Fruit fly (Drosophila melanogaster) whole organism, adult: ENCODE results near the gene MTF-1.

Experiments
- CG11617 ChIP-seq: fragments of 200-800 bp; sonication (Bioruptor generic); optimal IDR thresholded peaks from 2 replicates; lab custom pipeline; 2017; ENCODE audit warnings: mild to moderate bottlenecking, missing biosample characterization, missing genetic modification reagents, missing genetic modification characterization
- CG12768 ChIP-seq: fragments of 200-800 bp; sonication (Bioruptor generic); optimal IDR thresholded peaks from 2 replicates; lab custom pipeline; 2017; ENCODE audit warnings: missing biosample characterization, missing genetic modification characterization, mild to moderate bottlenecking, moderate library complexity, missing genetic modification reagents
- CG14711 ChIP-seq: fragments of 200-800 bp; sonication (Bioruptor generic); optimal IDR thresholded peaks from 2 replicates; lab custom pipeline; 2018; ENCODE audit warnings: missing biosample characterization, mild to moderate bottlenecking, missing genetic modification characterization, moderate library complexity
- CG1620 ChIP-seq: fragments of 200-800 bp; sonication (Bioruptor generic); optimal IDR thresholded peaks from 2 replicates; lab custom pipeline; 2016; ENCODE audit warnings: missing biosample characterization, missing genetic modification characterization
- CG33017 ChIP-seq: fragments of 200-800 bp; sonication (Bioruptor generic); optimal IDR thresholded peaks from 2 replicates; lab custom pipeline; 2018; ENCODE audit warnings: missing biosample characterization, mild to moderate bottlenecking, missing genetic modification characterization, moderate library complexity
- CG5204 ChIP-seq: fragments of 200-800 bp; sonication (Bioruptor generic); optimal IDR thresholded peaks from 2 replicates; lab custom pipeline; 2016; ENCODE audit warnings: missing biosample characterization, missing genetic modification characterization
- CG7045 ChIP-seq: fragments of 200-800 bp; sonication (Bioruptor generic); optimal IDR thresholded peaks from 2 replicates; lab custom pipeline; 2017; ENCODE audit warnings: missing biosample characterization, mild to moderate bottlenecking, missing genetic modification characterization
- CG7101 ChIP-seq: fragments of 200-800 bp; sonication (Bioruptor generic); optimal IDR thresholded peaks from 2 replicates; lab custom pipeline; 2018; ENCODE audit warnings: missing biosample characterization, mild to moderate bottlenecking, missing genetic modification characterization, moderate library complexity
- Clk ChIP-seq: fragments of 200-800 bp; sonication (Bioruptor generic); optimal IDR thresholded peaks from 2 replicates; lab custom pipeline; 2017; ENCODE audit warnings: missing biosample characterization, missing genetic modification characterization
- Crg-1 ChIP-seq: fragments of 200-800 bp; sonication (Bioruptor generic); optimal IDR thresholded peaks from 2 replicates; lab custom pipeline; 2016; ENCODE audit warnings: missing biosample characterization, missing genetic modification characterization
- Hr96 ChIP-seq: fragments of 200-800 bp; sonication (Bioruptor generic); optimal IDR thresholded peaks from 2 replicates; lab custom pipeline; 2016; ENCODE audit warnings: missing biosample characterization, missing genetic modification characterization
- Mnt ChIP-seq: fragments of 200-800 bp; sonication (Bioruptor generic); optimal IDR thresholded peaks from 2 replicates; lab custom pipeline; 2016; ENCODE audit warnings: missing biosample characterization, mild to moderate bottlenecking, missing genetic modification characterization
- bab1 ChIP-seq: fragments of 200-800 bp; sonication (Bioruptor generic); optimal IDR thresholded peaks from 3 replicates; lab custom pipeline; 2019; ENCODE audit warnings: missing biosample characterization, mild to moderate bottlenecking, missing genetic modification characterization, moderate library complexity
- cic ChIP-seq: fragments of 200-800 bp; sonication (Bioruptor generic); optimal IDR thresholded peaks from 2 replicates; lab custom pipeline; 2017; ENCODE audit warnings: missing biosample characterization, mild to moderate bottlenecking, missing genetic modification characterization, moderate library complexity
- cnc ChIP-seq, 2 experiments: fragments of >200 bp; optimal IDR thresholded peaks; 2 replicates each; lab custom pipeline; 2017
- kay ChIP-seq: fragments of 200-800 bp; sonication (Bioruptor generic); peaks from one replicate; lab custom pipeline; 2016; ENCODE audit warnings: missing biosample characterization, missing genetic modification characterization, borderline replicate concordance
- ovo ChIP-seq: fragments of 200-800 bp; sonication (Bioruptor generic); optimal IDR thresholded peaks from 2 replicates; lab custom pipeline; 2016; ENCODE audit warnings: missing biosample characterization, missing genetic modification characterization
- pad ChIP-seq: fragments of 200-800 bp; sonication (Bioruptor generic); optimal IDR thresholded peaks from 3 replicates; lab custom pipeline; 2017; ENCODE audit warnings: missing biosample characterization, missing genetic modification characterization, mild to moderate bottlenecking, moderate library complexity, missing genetic modification reagents
- tj ChIP-seq: fragments of 200-800 bp; sonication (Bioruptor generic); optimal IDR thresholded peaks from 3 replicates; lab custom pipeline; 2017; ENCODE audit warnings: missing biosample characterization, mild to moderate bottlenecking, missing genetic modification characterization, moderate library complexity
- toe ChIP-seq: fragments of 200-800 bp; sonication (Bioruptor generic); optimal IDR thresholded peaks from 2 replicates; lab custom pipeline; 2016; ENCODE audit warnings: missing biosample characterization, missing genetic modification characterization

MTF-1 gene

DNA sequence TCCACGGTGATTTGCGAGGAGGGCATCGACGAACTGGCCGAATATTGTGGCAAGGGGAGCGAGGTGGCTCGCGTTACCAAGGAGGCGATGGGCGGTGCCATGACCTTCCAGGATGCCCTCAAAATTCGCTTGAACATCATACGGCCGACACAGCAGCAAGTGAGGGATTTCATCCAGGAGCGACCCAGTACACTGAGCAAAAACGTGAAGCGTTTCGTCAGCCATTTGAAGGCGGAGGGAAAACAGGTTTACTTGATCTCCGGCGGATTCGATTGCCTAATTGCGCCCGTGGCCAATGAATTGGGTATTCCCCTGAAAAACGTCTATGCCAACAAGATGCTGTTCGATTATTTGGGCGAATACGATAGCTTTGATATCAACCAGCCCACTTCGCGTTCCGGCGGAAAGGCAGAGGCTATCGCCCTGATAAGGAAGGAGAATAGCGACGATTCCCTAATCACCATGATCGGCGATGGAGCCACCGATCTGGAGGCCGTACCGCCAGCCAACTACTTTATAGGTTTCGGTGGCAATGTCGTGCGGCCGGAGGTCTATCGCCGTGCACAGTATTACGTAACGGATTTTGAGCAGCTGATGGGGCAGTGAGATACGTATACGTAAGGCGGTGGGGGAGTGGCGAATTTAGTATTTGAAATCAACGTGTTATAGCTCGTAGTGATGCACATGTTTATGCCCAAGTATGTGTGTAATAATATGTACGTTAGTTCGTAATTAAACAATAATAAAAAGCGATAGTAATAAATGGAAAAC is 6.2 kb upstream of the MTF-1 start:
- peak; percentile 77 for TF ChIP-seq cic (GFP tag; lab: Kevin White, UChicago)
- no peak for TF ChIP-seq tj (GFP tag; lab: Kevin White, UChicago)
- TF ChIP-seq Mnt: peak; percentile 50
- peak; percentile 33 for TF ChIP-seq CG12768

DNA sequence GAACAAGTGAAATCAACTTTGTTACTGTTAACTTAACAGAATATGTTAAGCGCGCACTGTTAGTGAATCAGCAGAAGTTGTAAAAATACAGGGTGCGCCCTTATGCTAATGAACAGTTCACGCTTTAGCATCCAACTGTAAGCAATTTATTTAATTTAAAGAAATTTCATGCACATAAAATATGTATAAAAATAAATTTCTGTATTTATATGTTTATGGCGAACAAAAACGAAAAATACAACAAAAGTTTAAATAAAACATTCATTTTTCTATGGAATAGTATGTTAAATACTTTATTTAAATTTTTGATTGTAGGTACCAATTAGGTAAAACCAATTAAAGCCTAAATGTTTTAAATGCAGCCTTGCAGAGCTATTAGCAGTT is 5.6 kb upstream of the MTF-1 start:
- TF ChIP-seq CG5204 (GFP tag; lab: Kevin White, UChicago) (no peak), kay (GFP tag; lab: Kevin White, UChicago) (peak; percentile 97), cnc (optimal IDR thresholded peaks at IDR 0.05; lab: Kevin White, UChicago) (peak in 1 of 2 experiments; percentile 78), ovo (GFP tag; lab: Kevin White, UChicago) (no peak), CG7101 (tag; lab: Kevin White, UChicago) (peak; percentile 10), CG12768 (peak; percentile 18), CG14711 (tag; lab: Kevin White, UChicago) (peak; percentile 57), CG11617 (GFP tag; lab: Kevin White, UChicago) (peak; percentile 32), CG33017 (peak; percentile 65), CG7045 (GFP tag; lab: Kevin White, UChicago) (peak; percentile 36), bab1 (no peak)

DNA sequence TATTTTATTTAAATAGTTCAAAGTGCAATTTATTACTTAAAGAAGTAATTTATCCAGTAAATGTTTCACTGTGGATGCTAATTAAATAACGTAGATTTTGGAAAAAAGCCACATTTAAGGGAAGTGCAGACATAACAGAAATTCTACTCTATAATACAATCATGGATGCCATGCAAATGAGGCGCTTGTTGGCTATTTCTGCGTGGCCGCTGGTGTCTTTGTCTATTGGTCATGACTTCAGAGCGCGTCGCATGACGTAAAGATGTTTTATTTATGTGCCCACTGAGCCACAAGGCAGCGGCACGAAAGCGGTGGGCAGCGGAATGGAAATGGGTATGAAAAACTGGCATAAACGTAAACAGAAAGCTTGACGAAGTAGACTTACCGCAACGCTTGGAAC is 4.3 kb upstream of the MTF-1 start:
- TF ChIP-seq kay (GFP tag; lab: Kevin White, UChicago) (no peak), Hr96 (GFP tag; lab: Kevin White, UChicago) (no peak), cic (GFP tag; lab: Kevin White, UChicago) (no peak), Mnt (no peak), cnc (optimal IDR thresholded peaks at IDR 0.05; lab: Kevin White, UChicago) (no peak), CG5204 (GFP tag; lab: Kevin White, UChicago) (no peak), Clk (GFP tag; lab: Kevin White, UChicago) (no peak), bab1 (no peak), CG1620 (GFP tag; lab: Kevin White, UChicago) (no peak), toe (no peak), CG7101 (tag; lab: Kevin White, UChicago) (no peak), tj (GFP tag; lab: Kevin White, UChicago) (no peak), CG12768 (no peak), Crg-1 (no peak), ovo (GFP tag; lab: Kevin White, UChicago) (no peak), pad (GFP tag; lab: Kevin White, UChicago) (no peak), CG14711 (tag; lab: Kevin White, UChicago) (no peak), CG33017 (no peak), CG11617 (GFP tag; lab: Kevin White, UChicago) (no peak), CG7045 (GFP tag; lab: Kevin White, UChicago) (no peak)

DNA sequence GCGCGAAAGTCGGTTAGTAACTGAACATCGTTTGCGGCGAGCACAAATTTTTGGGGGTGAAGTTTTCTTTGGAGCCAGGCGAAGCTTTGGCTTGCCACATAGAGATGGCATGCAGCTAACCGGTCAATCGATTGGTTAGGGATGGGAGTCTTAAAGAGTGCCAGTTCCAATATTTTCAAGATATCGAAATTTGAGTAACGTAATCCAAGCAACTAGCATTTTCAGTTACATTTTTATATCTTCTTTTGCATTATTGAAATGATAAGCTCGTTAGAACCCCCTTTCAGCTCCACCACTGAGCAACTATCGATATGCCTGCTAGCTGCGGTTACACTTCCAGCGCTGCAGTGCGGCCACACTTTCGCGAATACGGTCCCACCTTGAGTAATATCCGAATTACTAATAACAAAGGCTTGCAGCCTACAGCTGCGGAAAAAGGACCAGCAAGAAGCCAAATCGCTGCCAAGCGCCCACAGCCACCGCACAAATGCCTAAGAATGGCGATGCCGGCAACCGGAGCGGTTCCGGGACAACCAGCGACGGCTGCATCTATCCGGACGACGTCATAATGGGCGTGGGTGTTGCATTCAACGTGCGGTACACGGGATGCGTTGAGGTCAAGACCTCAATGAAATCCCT is 3.3 kb upstream of the MTF-1 start, which contains the start of the genes Atat and Shc:
Gene Atat, minus strand, starts transcription at position 103 of the 639 bp plus-strand sequence.
Gene Shc, plus strand, starts transcription at position 355 of the 639 bp plus-strand sequence.
- TF ChIP-seq CG7045 (GFP tag; lab: Kevin White, UChicago): peak; percentile 98
- peak; percentile 94 for TF ChIP-seq Mnt
- peak; percentile 99 for TF ChIP-seq CG12768
- peak; percentile 100 for TF ChIP-seq Hr96 (GFP tag; lab: Kevin White, UChicago)
- TF ChIP-seq CG1620 (GFP tag; lab: Kevin White, UChicago): peak; percentile 100
- peak; percentile 99 for TF ChIP-seq bab1
- TF ChIP-seq toe: peak; percentile 100
- TF ChIP-seq CG11617 (GFP tag; lab: Kevin White, UChicago): peak; percentile 97
- peak; percentile 89 for TF ChIP-seq tj (GFP tag; lab: Kevin White, UChicago)
- peak; percentile 97 for TF ChIP-seq kay (GFP tag; lab: Kevin White, UChicago)
- TF ChIP-seq cnc (optimal IDR thresholded peaks at IDR 0.05; lab: Kevin White, UChicago): no peak
- TF ChIP-seq CG14711 (tag; lab: Kevin White, UChicago): peak; percentile 95
- peak; percentile 99 for TF ChIP-seq CG7101 (tag; lab: Kevin White, UChicago)
- TF ChIP-seq ovo (GFP tag; lab: Kevin White, UChicago): peak; percentile 96
- peak; percentile 99 for TF ChIP-seq Crg-1
- TF ChIP-seq pad (GFP tag; lab: Kevin White, UChicago): peak; percentile 95
- peak; percentile 97 for TF ChIP-seq CG33017
- peak; percentile 89 for TF ChIP-seq cic (GFP tag; lab: Kevin White, UChicago)
- peak; percentile 99 for TF ChIP-seq Clk (GFP tag; lab: Kevin White, UChicago)
- no peak for TF ChIP-seq CG5204 (GFP tag; lab: Kevin White, UChicago)

DNA sequence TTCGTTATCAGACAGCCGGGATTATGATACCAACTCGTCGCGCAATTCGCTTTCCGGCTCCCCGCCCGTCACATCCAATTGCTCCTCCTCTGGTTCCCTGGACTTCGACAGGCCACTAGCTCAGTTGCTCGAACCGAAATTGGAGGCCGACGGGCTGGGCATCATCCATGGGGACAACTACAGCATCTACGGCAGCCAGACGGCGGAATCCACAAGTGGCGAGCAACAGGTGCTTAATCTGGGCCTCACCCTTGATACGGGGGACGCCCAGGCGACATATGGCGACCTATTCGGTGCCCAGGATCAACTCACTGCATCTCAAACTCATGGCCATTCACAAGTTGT is 468 bp downstream of the MTF-1 start:
- no peak for TF ChIP-seq Clk (GFP tag; lab: Kevin White, UChicago)
- TF ChIP-seq CG12768: peak; percentile 34
- no peak for TF ChIP-seq CG11617 (GFP tag; lab: Kevin White, UChicago)
- no peak for TF ChIP-seq toe
